Fruit fly (Drosophila melanogaster): ENCODE results near the gene CG33995.

Gene CG33995

DNA sequence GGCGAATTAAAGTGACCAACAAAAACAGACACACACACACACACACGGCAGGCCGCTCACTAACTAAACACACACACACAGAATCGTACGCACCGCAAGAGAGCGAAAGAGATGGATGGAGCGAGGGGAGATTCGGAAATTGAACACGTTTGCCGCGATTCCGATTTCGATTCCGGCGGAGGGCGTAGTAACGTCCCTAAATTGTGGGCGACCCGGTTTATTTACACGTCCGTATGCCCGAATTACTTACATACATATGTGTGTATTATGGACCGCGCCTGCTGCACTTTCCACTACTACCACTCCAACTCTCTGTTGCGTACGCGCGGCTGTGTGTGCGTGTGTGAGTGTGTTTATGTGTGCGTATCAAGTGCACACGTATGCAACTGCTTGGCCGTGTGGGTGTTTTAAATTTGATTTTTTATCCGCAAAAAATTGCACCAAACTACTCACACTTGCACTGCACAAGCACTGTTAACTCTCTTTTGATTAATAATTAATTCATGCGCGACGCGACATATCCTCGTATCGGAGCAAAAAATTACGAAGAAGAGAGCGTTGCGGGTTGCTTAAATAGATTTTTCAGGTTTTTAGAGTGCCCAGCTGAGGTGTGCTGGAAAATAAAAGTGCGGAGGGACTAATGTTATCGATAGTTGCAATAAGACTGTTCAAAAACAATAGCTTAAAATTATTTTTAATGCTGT is 50.1 kb downstream of the CG33995 start, which contains the start of gene Pgant5 (continued):
- TF ChIP-seq CG30403 (GFP tag; optimal IDR thresholded peaks at IDR 0.05) (peak; percentile 5), CG10543 (GFP tag; optimal IDR thresholded peaks at IDR 0.05) (peak; percentile 26), repo (GFP tag; optimal IDR thresholded peaks at IDR 0.05) (no peak), Trl (optimal IDR thresholded peaks at IDR 0.05) (peak; percentile 31 to 69), Trl (GFP tag; optimal IDR thresholded peaks at IDR 0.05) (peak; percentile 15), CG15073 (GFP tag; optimal IDR thresholded peaks at IDR 0.05) (no peak), CG15601 (tag; optimal IDR thresholded peaks at IDR 0.05) (no peak), CG3847 (GFP tag; IDR thresholded peaks at IDR 0.05) (no peak), CG8924 (tag; optimal IDR thresholded peaks at IDR 0.05) (peak; percentile 36), btn (GFP tag; optimal IDR thresholded peaks at IDR 0.05) (peak; percentile 16), CG4730 (GFP tag; IDR thresholded peaks at IDR 0.05) (no peak), HLH3B (GFP tag; IDR thresholded peaks at IDR 0.05) (no peak), CG4424 (GFP tag; optimal IDR thresholded peaks at IDR 0.05) (peak; percentile 23), CG13624 (GFP tag; optimal IDR thresholded peaks at IDR 0.05) (no peak), Jarid2 (GFP tag; optimal IDR thresholded peaks at IDR 0.05) (peak; percentile 90), CG7745 (tag; optimal IDR thresholded peaks at IDR 0.05) (peak; percentile 50), vvl (GFP tag; IDR thresholded peaks at IDR 0.05) (peak; percentile 73; the same call in 1 of the 2 replicates), seq (GFP tag; IDR thresholded peaks at IDR 0.05) (0 out of 2 replicates have a peak, but pooled peaks have one; percentile 15), CG8359 (GFP tag; optimal IDR thresholded peaks at IDR 0.05; ENCODE audit: borderline replicate concordance) (no peak), CG17186 (GFP tag; optimal IDR thresholded peaks at IDR 0.05) (no peak), CG17612 (GFP tag; IDR thresholded peaks at IDR 0.05) (no peak), NFAT (GFP tag; IDR thresholded peaks at IDR 0.05) (no peak), Gug (GFP tag; IDR thresholded peaks at IDR 0.05) (no peak), CG34224 (GFP tag; IDR thresholded peaks at IDR 0.05; ENCODE audit: partially characterized antibody) (no peak; the same call in 2 of the 3 replicates), Bgb (GFP tag; IDR thresholded peaks at IDR 0.05; ENCODE audit: partially characterized antibody) (peak; percentile 31; the same call in 1 of the 2 replicates), klu (GFP tag; IDR thresholded peaks at IDR 0.05) (0 out of 2 replicates have a peak, but pooled peaks have one; percentile 12), rib (GFP tag; IDR thresholded peaks at IDR 0.05) (no peak), CG12659 (GFP tag; optimal IDR thresholded peaks at IDR 0.05) (peak; percentile 55), zf30C (GFP tag; optimal IDR thresholded peaks at IDR 0.05) (no peak), Sry-δ (GFP tag; optimal IDR thresholded peaks at IDR 0.05) (peak; percentile 28), ase (GFP tag; IDR thresholded peaks at IDR 0.05) (no peak), gsb-n (tag; optimal IDR thresholded peaks at IDR 0.05) (no peak), CG9437 (GFP tag; optimal IDR thresholded peaks at IDR 0.05) (no peak), cato (GFP tag; optimal IDR thresholded peaks at IDR 0.05; ENCODE audit: borderline replicate concordance) (no peak), Doc3 (GFP tag; IDR thresholded peaks at IDR 0.05; ENCODE audit: partially characterized antibody) (no peak; the same call in 2 of the 3 replicates), CG31224 (GFP tag; IDR thresholded peaks at IDR 0.05) (no peak), CG34422 (GFP tag; IDR thresholded peaks at IDR 0.05) (0 out of 3 replicates have a peak, but pooled peaks have one; percentile 40), trem (tag; optimal IDR thresholded peaks at IDR 0.05) (peak; percentile 32), Hmx (GFP tag; optimal IDR thresholded peaks at IDR 0.05) (no peak), Opbp (GFP tag; IDR thresholded peaks at IDR 0.05; ENCODE audit: partially characterized antibody) (peak; percentile 37; the same call in 1 of the 3 replicates), NC2α (GFP tag; optimal IDR thresholded peaks at IDR 0.05) (no peak), hth (optimal IDR thresholded peaks at IDR 0.05) (no peak), lmd (GFP tag; IDR thresholded peaks at IDR 0.05) (no peak), CG6765 (GFP tag; optimal IDR thresholded peaks at IDR 0.05) (peak; percentile 42), CG7928 (GFP tag; optimal IDR thresholded peaks at IDR 0.05) (no peak), ac (GFP tag; optimal IDR thresholded peaks at IDR 0.05) (no peak), CG12391 (tag; optimal IDR thresholded peaks at IDR 0.05) (peak; percentile 47), CG6791 (GFP tag; IDR thresholded peaks at IDR 0.05; ENCODE audit: partially characterized antibody) (no peak), eyg (GFP tag; optimal IDR thresholded peaks at IDR 0.05) (no peak), chinmo (GFP tag; IDR thresholded peaks at IDR 0.05; ENCODE audit: partially characterized antibody) (0 out of 4 replicates have a peak, but pooled peaks have one; percentile 79)

Measured in whole organism, embryonic.